Worm (Caenorhabditis elegans) whole organism, L1 larva: ENCODE measurements around the gene avr-15.
A peak's percentile ranks its signal among the peaks of the same experiment; 100 is the strongest.

Experiments
- C04F5.9 ChIP-seq: sonication (generic microtip); optimal IDR thresholded peaks from 2 replicates; lab custom pipeline; 2016; ENCODE audit warnings: missing genetic modification characterization, missing compliant biosample characterization
- C34B4.2 ChIP-seq: sonication (generic microtip); optimal IDR thresholded peaks from 2 replicates; lab custom pipeline; 2017; ENCODE audit warnings: mild to moderate bottlenecking, missing genetic modification characterization, missing compliant biosample characterization
- alr-1 ChIP-seq: fragments of 200-800 bp; sonication (Bioruptor generic); optimal IDR thresholded peaks from 2 replicates; lab custom pipeline; 2018; ENCODE audit warnings: borderline replicate concordance, mild to moderate bottlenecking, missing genetic modification characterization, missing compliant biosample characterization
- blmp-1 ChIP-seq: fragments of 150-350 bp; optimal IDR thresholded peaks from 2 replicates; lab custom pipeline; 2014; ENCODE audit warnings: missing biosample characterization, missing genetic modification characterization
- ceh-8 ChIP-seq: fragments of 200-800 bp; sonication (Bioruptor generic); optimal IDR thresholded peaks from 2 replicates; lab custom pipeline; 2018; ENCODE audit warnings: mild to moderate bottlenecking, missing genetic modification characterization, moderate library complexity, missing compliant biosample characterization
- ceh-82 ChIP-seq, 3 experiments: fragments of 150-350 bp in 1 of 3; sonication (generic microtip) in 2 of 3; optimal IDR thresholded peaks; 2 replicates each; lab custom pipeline; 2014 to 2017; ENCODE audit warnings: missing biosample characterization in 3 of 3, missing genetic modification characterization in 3 of 3
- ceh-88 ChIP-seq: fragments of 200-800 bp; sonication (Bioruptor generic); IDR thresholded peaks from 2 replicates; pipeline ENCODE4 v1.3.6; 2022; ENCODE audit warnings: missing genetic modification characterization, missing compliant biosample characterization
- ceh-90 ChIP-seq: sonication (generic microtip); optimal IDR thresholded peaks from 2 replicates; lab custom pipeline; 2016; ENCODE audit warnings: missing genetic modification characterization, missing compliant biosample characterization
- dpl-1 ChIP-seq, 3 experiments: fragments of 150-350 bp in 2 of 3; sonication (generic microtip) in 1 of 3; optimal IDR thresholded peaks; 2 replicates each; lab custom pipeline; 2014 to 2017; ENCODE audit warnings: missing biosample characterization in 3 of 3, missing genetic modification characterization in 3 of 3, missing genetic modification reagents in 3 of 3
- egl-13 ChIP-seq: sonication (generic microtip); optimal IDR thresholded peaks from 2 replicates; lab custom pipeline; 2016; ENCODE audit warnings: missing genotype, missing genetic modification reagents, missing genetic modification characterization, missing compliant biosample characterization
- egl-27 ChIP-seq, 2 experiments: fragments of 150-350 bp in 1 of 2; sonication (generic microtip); optimal IDR thresholded peaks; 3 replicates each; lab custom pipeline; 2017 to 2018; ENCODE audit warnings: missing biosample characterization in 2 of 2, missing genetic modification characterization in 2 of 2, missing genetic modification reagents in 2 of 2
- elt-2 ChIP-seq: sonication (generic microtip); optimal IDR thresholded peaks from 2 replicates; lab custom pipeline; 2016; ENCODE audit warnings: missing genetic modification characterization, mild to moderate bottlenecking, inconsistent platforms, missing compliant biosample characterization, missing genetic modification reagents
- ets-5 ChIP-seq: fragments of 200-800 bp; sonication (Bioruptor generic); IDR thresholded peaks from 2 replicates; pipeline ENCODE4 v1.3.6; 2022; ENCODE audit warnings: missing genetic modification characterization, missing compliant biosample characterization
- fkh-10 ChIP-seq: sonication (generic microtip); optimal IDR thresholded peaks from 2 replicates; lab custom pipeline; 2017; ENCODE audit warnings: missing biosample characterization, missing genetic modification reagents, missing genetic modification characterization
- fkh-4 ChIP-seq: sonication (generic microtip); optimal IDR thresholded peaks from 2 replicates; lab custom pipeline; 2016; ENCODE audit warnings: missing compliant biosample characterization, missing genetic modification characterization, borderline replicate concordance
- fkh-8 ChIP-seq: sonication (generic microtip); optimal IDR thresholded peaks from 2 replicates; lab custom pipeline; 2016; ENCODE audit warnings: mild to moderate bottlenecking, missing genetic modification characterization, missing compliant biosample characterization
- grh-1 ChIP-seq: fragments of 200-800 bp; sonication (Bioruptor generic); IDR thresholded peaks from 2 replicates; pipeline ENCODE4 v1.3.6; 2022; ENCODE audit warnings: missing genetic modification reagents, missing genetic modification characterization, missing compliant biosample characterization
- hlh-17 ChIP-seq: fragments of 200-800 bp; sonication (Bioruptor generic); optimal IDR thresholded peaks from 2 replicates; lab custom pipeline; 2018; ENCODE audit warnings: missing genetic modification characterization, mild to moderate bottlenecking, missing compliant biosample characterization, moderate library complexity, borderline replicate concordance
- hlh-4 ChIP-seq: sonication (generic microtip); optimal IDR thresholded peaks from 2 replicates; lab custom pipeline; 2016; ENCODE audit warnings: mild to moderate bottlenecking, missing genetic modification characterization, missing compliant biosample characterization
- hpl-2 ChIP-seq: fragments of 150-350 bp; optimal IDR thresholded peaks from 2 replicates; lab custom pipeline; 2014; ENCODE audit warnings: missing biosample characterization, missing genetic modification reagents, missing genetic modification characterization
- jun-1 ChIP-seq: fragments of 150-350 bp; optimal IDR thresholded peaks from 2 replicates; lab custom pipeline; 2014; ENCODE audit warnings: missing biosample characterization, missing genetic modification reagents, missing genetic modification characterization
- lin-13 ChIP-seq: fragments of 150-350 bp; optimal IDR thresholded peaks from 2 replicates; lab custom pipeline; 2014; ENCODE audit warnings: missing biosample characterization, missing genetic modification reagents, missing genetic modification characterization
- lin-14 ChIP-seq: fragments of 200-800 bp; sonication (Bioruptor generic); optimal IDR thresholded peaks from 2 replicates; lab custom pipeline; 2018; ENCODE audit warnings: mild to moderate bottlenecking, missing genetic modification characterization, moderate library complexity, missing compliant biosample characterization
- lsy-2 ChIP-seq, 2 experiments: fragments of 150-350 bp; optimal IDR thresholded peaks; 2 replicates each; lab custom pipeline; 2014; ENCODE audit warnings: missing biosample characterization in 2 of 2, missing genetic modification characterization in 2 of 2
- mab-9 ChIP-seq: fragments of 200-800 bp; sonication (Bioruptor generic); IDR thresholded peaks from 2 replicates; pipeline ENCODE4 v1.3.6; 2022; ENCODE audit warnings: missing genetic modification reagents, missing genetic modification characterization, missing compliant biosample characterization
- mef-2 ChIP-seq: fragments of 150-350 bp; optimal IDR thresholded peaks from 2 replicates; lab custom pipeline; 2014; ENCODE audit warnings: missing biosample characterization, missing genetic modification characterization
- mep-1 ChIP-seq: fragments of 150-350 bp; optimal IDR thresholded peaks from 2 replicates; lab custom pipeline; 2014; ENCODE audit warnings: missing biosample characterization, missing genetic modification characterization
- nhr-11 ChIP-seq: fragments of 150-350 bp; optimal IDR thresholded peaks from 2 replicates; lab custom pipeline; 2014; ENCODE audit warnings: missing biosample characterization, missing genetic modification characterization
- nhr-12 ChIP-seq: sonication (generic microtip); optimal IDR thresholded peaks from 2 replicates; lab custom pipeline; 2017; ENCODE audit warnings: missing biosample characterization, missing genetic modification characterization
- nhr-237 ChIP-seq: fragments of 150-350 bp; optimal IDR thresholded peaks from 2 replicates; lab custom pipeline; 2014; ENCODE audit warnings: missing biosample characterization, missing genetic modification characterization
- nhr-28 ChIP-seq: fragments of 150-350 bp; optimal IDR thresholded peaks from 2 replicates; lab custom pipeline; 2014; ENCODE audit warnings: missing biosample characterization, missing genetic modification characterization
- nhr-71 ChIP-seq: sonication (generic microtip); optimal IDR thresholded peaks from 2 replicates; lab custom pipeline; 2016; ENCODE audit warnings: mild to moderate bottlenecking, missing genetic modification characterization, moderate library complexity, missing compliant biosample characterization
- nhr-76 ChIP-seq: sonication (generic microtip); optimal IDR thresholded peaks from 2 replicates; lab custom pipeline; 2017; ENCODE audit warnings: missing biosample characterization, missing genetic modification characterization
- nhr-77 ChIP-seq: fragments of 150-350 bp; optimal IDR thresholded peaks from 2 replicates; lab custom pipeline; 2014; ENCODE audit warnings: missing biosample characterization, missing genetic modification characterization
- pag-3 ChIP-seq: sonication (generic microtip); optimal IDR thresholded peaks from 2 replicates; lab custom pipeline; 2017; ENCODE audit warnings: missing genetic modification characterization, mild to moderate bottlenecking, missing compliant biosample characterization, antibody characterized with exemption, borderline replicate concordance; ENCODE audit not compliant: insufficient read depth
- pax-3 ChIP-seq: fragments of 200-800 bp; sonication (Bioruptor generic); optimal IDR thresholded peaks from 2 replicates; lab custom pipeline; 2018; ENCODE audit warnings: mild to moderate bottlenecking, missing genetic modification characterization, moderate library complexity, missing compliant biosample characterization
- pqm-1 ChIP-seq: sonication (generic microtip); optimal IDR thresholded peaks from 3 replicates; lab custom pipeline; 2017; ENCODE audit warnings: missing biosample characterization, missing genetic modification characterization
- skn-1 ChIP-seq: fragments of 150-350 bp; optimal IDR thresholded peaks from 2 replicates; lab custom pipeline; 2014; ENCODE audit warnings: missing biosample characterization, missing genetic modification characterization
- snpc-4 ChIP-seq: fragments of 150-350 bp; optimal IDR thresholded peaks from 2 replicates; lab custom pipeline; 2014; ENCODE audit warnings: missing biosample characterization, missing genetic modification characterization
- sptf-1 ChIP-seq: fragments of 150-350 bp; optimal IDR thresholded peaks from 2 replicates; lab custom pipeline; 2014; ENCODE audit warnings: missing biosample characterization, missing genetic modification characterization
- sup-37 ChIP-seq: fragments of 200-800 bp; sonication (Bioruptor generic); optimal IDR thresholded peaks from 2 replicates; lab custom pipeline; 2018; ENCODE audit warnings: mild to moderate bottlenecking, missing genetic modification characterization, missing compliant biosample characterization
- tbx-2 ChIP-seq: sonication (generic microtip); optimal IDR thresholded peaks from 2 replicates; lab custom pipeline; 2016; ENCODE audit warnings: missing genetic modification characterization, missing compliant biosample characterization
- tlp-1 ChIP-seq: fragments of 150-350 bp; optimal IDR thresholded peaks from 2 replicates; lab custom pipeline; 2014; ENCODE audit warnings: missing biosample characterization, missing genetic modification characterization
- unc-130 ChIP-seq: fragments of 150-350 bp; optimal IDR thresholded peaks from 2 replicates; lab custom pipeline; 2017; ENCODE audit warnings: missing biosample characterization, missing genetic modification characterization, inconsistent platforms
- unc-62 ChIP-seq: fragments of 150-350 bp; optimal IDR thresholded peaks from 2 replicates; lab custom pipeline; 2014; ENCODE audit warnings: missing biosample characterization, missing genetic modification reagents, missing genetic modification characterization
- unc-86 ChIP-seq: sonication (generic microtip); optimal IDR thresholded peaks from 2 replicates; lab custom pipeline; 2016; ENCODE audit warnings: missing genetic modification characterization, missing compliant biosample characterization
- unc-98 ChIP-seq: fragments of 200-800 bp; sonication (Bioruptor generic); IDR thresholded peaks from 2 replicates; pipeline ENCODE4 v1.3.6; 2022; ENCODE audit warnings: missing genetic modification characterization, missing compliant biosample characterization
- xbp-1 ChIP-seq: sonication (generic microtip); optimal IDR thresholded peaks from 2 replicates; lab custom pipeline; 2016; ENCODE audit warnings: missing genetic modification characterization, missing compliant biosample characterization
- zag-1 ChIP-seq: fragments of 150-350 bp; optimal IDR thresholded peaks from 2 replicates; lab custom pipeline; 2014; ENCODE audit warnings: missing biosample characterization, missing genetic modification characterization
- zip-4 ChIP-seq: fragments of 200-800 bp; sonication (Bioruptor generic); optimal IDR thresholded peaks from 2 replicates; lab custom pipeline; 2018; ENCODE audit warnings: mild to moderate bottlenecking, missing genetic modification characterization, moderate library complexity, missing compliant biosample characterization
- ztf-11 ChIP-seq, 2 experiments: sonication (generic microtip); optimal IDR thresholded peaks; 2 replicates each; lab custom pipeline; 2016 to 2017; ENCODE audit warnings: missing genetic modification characterization in 2 of 2, missing biosample characterization in 1 of 2, missing compliant biosample characterization in 1 of 2

The avr-15 gene

DNA sequence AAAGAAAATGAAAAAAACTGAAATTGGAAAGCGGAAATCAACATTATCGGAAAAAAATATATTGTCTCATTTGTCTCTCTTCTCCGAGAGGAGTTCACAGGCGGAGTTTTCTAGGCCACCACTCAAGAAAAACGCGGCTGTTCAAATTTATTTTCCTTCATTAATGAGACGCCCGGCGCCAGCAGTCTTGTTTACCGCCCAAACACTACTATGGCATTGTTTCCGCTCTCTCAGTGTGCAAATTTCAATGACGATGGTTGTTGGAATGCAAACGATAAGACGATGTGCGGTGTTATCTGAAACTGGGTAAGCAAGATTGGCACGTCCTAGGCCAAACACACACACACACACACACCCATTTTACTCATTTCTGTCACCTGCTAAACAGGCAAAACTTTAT is 45.2 kb upstream of the avr-15 start, which contains the start of gene cav-2 (continued):
- TF ChIP-seq fkh-8 (tag; lab: Kevin White, UChicago) (peak; percentile 76), egl-13 (tag; lab: Kevin White, UChicago) (peak; percentile 94), sptf-1 (tag; lab: Kevin White, UChicago) (no peak), fkh-10 (GFP tag; lab: Kevin White, UChicago) (no peak), ceh-82 (tag; optimal IDR thresholded peaks at IDR 0.05; lab: Kevin White, UChicago) (peak; percentile 67 to 79 (median 76)), mep-1 (peak; percentile 68), ceh-90 (tag; lab: Kevin White, UChicago) (peak; percentile 97), pag-3 (tag; lab: Kevin White, UChicago) (no peak), mef-2 (tag; lab: Kevin White, UChicago) (no peak), lsy-2 (tag; optimal IDR thresholded peaks at IDR 0.05; lab: Kevin White, UChicago) (peak; percentile 83 to 84), nhr-12 (no peak), hlh-4 (tag; lab: Kevin White, UChicago) (peak; percentile 61), blmp-1 (peak; percentile 46), pax-3 (tag; lab: Kevin White, UChicago) (peak; percentile 99), sup-37 (GFP tag; lab: Kevin White, UChicago) (peak; percentile 28), tlp-1 (tag; lab: Kevin White, UChicago) (no peak), ztf-11 (tag; optimal IDR thresholded peaks at IDR 0.05; lab: Kevin White, UChicago) (peak in 1 of 2 experiments; percentile 97), nhr-71 (peak; percentile 93), unc-86 (peak; percentile 75), nhr-77 (tag; lab: Kevin White, UChicago) (peak; percentile 10), pqm-1 (tag; lab: Kevin White, UChicago) (peak; percentile 86), C34B4.2 (tag; lab: Kevin White, UChicago) (peak; percentile 27), nhr-28 (tag; lab: Kevin White, UChicago) (no peak), ceh-88 (0 out of 2 replicates have a peak, but pooled peaks have one; percentile 29), mab-9 (GFP tag; lab: Robert Waterston, UW) (peak; percentile 86), alr-1 (peak; percentile 12), snpc-4 (peak; percentile 33), unc-130 (peak; percentile 60), lin-14 (GFP tag; lab: Kevin White, UChicago) (peak; percentile 82), zip-4 (GFP tag; lab: Kevin White, UChicago) (peak; percentile 74), C04F5.9 (tag; lab: Kevin White, UChicago) (peak; percentile 74), elt-2 (tag; lab: Kevin White, UChicago) (peak; percentile 80), jun-1 (tag; lab: Kevin White, UChicago) (peak; percentile 66), dpl-1 (GFP tag; optimal IDR thresholded peaks at IDR 0.05; lab: Kevin White, UChicago) (peak; percentile 92 to 99 (median 96)), zag-1 (no peak), unc-62 (GFP tag; lab: Kevin White, UChicago) (no peak), grh-1 (peak; percentile 88), ets-5 (GFP tag; lab: Robert Waterston, UW) (no peak), nhr-11 (peak; percentile 50), hpl-2 (GFP tag; lab: Kevin White, UChicago) (no peak), hlh-17 (GFP tag; lab: Kevin White, UChicago) (peak; percentile 33), fkh-4 (tag; lab: Kevin White, UChicago) (peak; percentile 98), nhr-237 (tag; lab: Kevin White, UChicago) (peak; percentile 56), xbp-1 (tag; lab: Kevin White, UChicago) (peak; percentile 88), tbx-2 (tag; lab: Kevin White, UChicago) (peak; percentile 92), skn-1 (tag; lab: Kevin White, UChicago) (peak; percentile 42), unc-98 (GFP tag; lab: Robert Waterston, UW) (peak; percentile 86), lin-13 (peak; percentile 65), ceh-8 (GFP tag; lab: Kevin White, UChicago) (peak; percentile 64), nhr-76 (tag; lab: Kevin White, UChicago) (no peak), egl-27 (tag; optimal IDR thresholded peaks at IDR 0.05; lab: Kevin White, UChicago) (no peak)
